Worm (Caenorhabditis elegans): Measurements from ENCODE around the gene wrm-1.

DNA sequence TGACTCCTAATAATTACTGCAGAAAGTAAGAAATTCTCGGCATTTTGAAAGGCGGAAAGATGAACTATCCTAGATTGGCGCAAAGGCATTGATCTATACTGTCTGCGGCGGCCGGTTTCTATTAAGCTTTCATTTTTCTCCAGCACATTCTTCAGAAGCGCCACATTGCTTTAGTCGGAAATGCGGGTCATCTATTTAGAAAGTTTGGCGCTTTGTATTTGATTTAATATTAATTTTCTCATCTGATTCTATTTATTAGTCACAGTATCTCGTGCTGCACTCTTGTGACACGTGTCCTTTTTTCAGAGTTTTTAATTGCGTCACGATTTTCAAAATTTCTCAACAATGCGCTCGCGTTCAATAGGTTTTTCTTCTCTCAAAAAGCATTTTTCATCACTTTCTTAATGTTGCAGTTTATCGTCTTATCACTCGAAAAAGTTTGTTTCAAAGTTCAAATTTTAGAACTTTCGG is 7.6 kb upstream of the wrm-1 start:
- TF ChIP-seq W03F9.2 (tag; optimal IDR thresholded peaks at IDR 0.05) (no peak), him-1 (tag; optimal IDR thresholded peaks at IDR 0.05) (no peak), dao-5 (tag; optimal IDR thresholded peaks at IDR 0.05) (no peak)
